Fruit fly (Drosophila melanogaster) whole organism, embryonic: Measurements from ENCODE around the gene Tsc1.

Experiments
- Bdp1 ChIP-seq: fragments of 200-800 bp; sonication (Bioruptor generic); optimal IDR thresholded peaks from 3 replicates; lab custom pipeline; 2016; ENCODE audit warnings: missing biosample characterization, missing genetic modification characterization
- BtbVII ChIP-seq: fragments of 200-800 bp; sonication (Bioruptor generic); optimal IDR thresholded peaks from 3 replicates; lab custom pipeline; 2017; ENCODE audit warnings: missing biosample characterization, mild to moderate bottlenecking, missing genetic modification characterization
- CG10321 ChIP-seq: fragments of 200-800 bp; sonication (Bioruptor generic); IDR thresholded peaks from 2 replicates; pipeline ENCODE4 v1.3.6; 2022; ENCODE audit warnings: missing biosample characterization, missing genetic modification characterization
- CG10366 ChIP-seq: fragments of 200-800 bp; sonication (Bioruptor generic); IDR thresholded peaks from 2 replicates; pipeline ENCODE4 v1.3.6; 2022; ENCODE audit warnings: missing biosample characterization, missing genetic modification characterization
- CG10654 ChIP-seq: fragments of 200-800 bp; sonication (Bioruptor generic); optimal IDR thresholded peaks from 2 replicates; lab custom pipeline; 2016; ENCODE audit warnings: missing biosample characterization, missing genetic modification characterization
- CG11695 ChIP-seq: fragments of 200-800 bp; sonication (Bioruptor generic); IDR thresholded peaks from 3 replicates; pipeline ENCODE4 v1.3.6; 2022; ENCODE audit warnings: missing biosample characterization, missing genetic modification characterization
- CG13424 ChIP-seq: fragments of 200-800 bp; sonication (Bioruptor generic); optimal IDR thresholded peaks from 2 replicates; lab custom pipeline; 2019; ENCODE audit warnings: missing biosample characterization, mild to moderate bottlenecking, missing genetic modification characterization, moderate library complexity
- CG15073 ChIP-seq: fragments of 200-800 bp; sonication (Bioruptor generic); optimal IDR thresholded peaks from 2 replicates; lab custom pipeline; 2016; ENCODE audit warnings: missing biosample characterization, missing genetic modification characterization
- CG1602 ChIP-seq: fragments of 200-800 bp; sonication (Bioruptor generic); optimal IDR thresholded peaks from 3 replicates; lab custom pipeline; 2016; ENCODE audit warnings: missing biosample characterization, missing genetic modification characterization
- CG1647 ChIP-seq: fragments of 200-800 bp; sonication (Bioruptor generic); optimal IDR thresholded peaks from 3 replicates; lab custom pipeline; 2016; ENCODE audit warnings: missing biosample characterization, missing genetic modification characterization
- CG16815 ChIP-seq: fragments of 200-800 bp; sonication (Bioruptor generic); optimal IDR thresholded peaks from 3 replicates; lab custom pipeline; 2017; ENCODE audit warnings: missing biosample characterization, mild to moderate bottlenecking, missing genetic modification characterization
- CG16863 ChIP-seq: fragments of 200-800 bp; sonication (Bioruptor generic); optimal IDR thresholded peaks from 3 replicates; lab custom pipeline; 2016; ENCODE audit warnings: missing biosample characterization, missing genetic modification characterization
- CG2712 ChIP-seq: fragments of 200-800 bp; optimal IDR thresholded peaks from 3 replicates; lab custom pipeline; 2019; ENCODE audit warnings: missing biosample characterization, mild to moderate bottlenecking, missing genetic modification characterization, moderate library complexity
- CG30020 ChIP-seq: fragments of 200-800 bp; optimal IDR thresholded peaks from 2 replicates; lab custom pipeline; 2019; ENCODE audit warnings: missing biosample characterization, mild to moderate bottlenecking, missing genetic modification characterization, moderate library complexity
- CG3065 ChIP-seq: fragments of 200-800 bp; sonication (Bioruptor generic); optimal IDR thresholded peaks from 2 replicates; lab custom pipeline; 2016; ENCODE audit warnings: missing biosample characterization, missing genetic modification characterization
- CG31224 ChIP-seq: fragments of 200-800 bp; sonication (Bioruptor generic); IDR thresholded peaks from 2 replicates; pipeline ENCODE4 v1.3.6; 2022; ENCODE audit warnings: missing biosample characterization, missing genetic modification characterization
- CG4328 ChIP-seq: fragments of 200-800 bp; sonication (Bioruptor generic); optimal IDR thresholded peaks from 3 replicates; lab custom pipeline; 2017; ENCODE audit warnings: missing biosample characterization, missing genetic modification reagents, missing genetic modification characterization
- CG5245 ChIP-seq: fragments of 200-800 bp; sonication (Bioruptor generic); optimal IDR thresholded peaks from 3 replicates; lab custom pipeline; 2016; ENCODE audit warnings: missing biosample characterization, missing genetic modification characterization
- CG6791 ChIP-seq: fragments of 200-800 bp; sonication (Bioruptor generic); IDR thresholded peaks from 3 replicates; pipeline ENCODE4 v1.3.6; 2022; ENCODE audit warnings: missing biosample characterization, missing genetic modification characterization; ENCODE audit not compliant: partially characterized antibody
- CG8388 ChIP-seq: fragments of 200-800 bp; sonication (Bioruptor generic); optimal IDR thresholded peaks from 2 replicates; lab custom pipeline; 2019; ENCODE audit warnings: missing biosample characterization, mild to moderate bottlenecking, missing genetic modification characterization, moderate library complexity
- CG8765 ChIP-seq: fragments of 200-800 bp; sonication (Bioruptor generic); IDR thresholded peaks from 2 replicates; pipeline ENCODE4 v1.3.6; 2022; ENCODE audit warnings: missing biosample characterization, missing genetic modification characterization
- CG9727 ChIP-seq: fragments of 200-800 bp; sonication (Bioruptor generic); optimal IDR thresholded peaks from 3 replicates; lab custom pipeline; 2017; ENCODE audit warnings: missing biosample characterization, mild to moderate bottlenecking, missing genetic modification characterization
- Dbx ChIP-seq: fragments of 200-800 bp; sonication (Bioruptor generic); IDR thresholded peaks from 3 replicates; pipeline ENCODE4 v1.3.6; 2022; ENCODE audit warnings: missing biosample characterization, missing genetic modification characterization
- Dek ChIP-seq: fragments of 200-800 bp; sonication (Bioruptor generic); optimal IDR thresholded peaks from 3 replicates; lab custom pipeline; 2019; ENCODE audit warnings: missing biosample characterization, mild to moderate bottlenecking, missing genetic modification characterization, moderate library complexity
- Dip2 ChIP-seq: fragments of 200-800 bp; sonication (Bioruptor generic); IDR thresholded peaks from 2 replicates; pipeline ENCODE4 v1.3.6; 2022; ENCODE audit warnings: missing biosample characterization, missing genetic modification characterization
- Fer1 ChIP-seq: fragments of 200-800 bp; sonication (Bioruptor generic); optimal IDR thresholded peaks from 2 replicates; lab custom pipeline; 2017; ENCODE audit warnings: missing biosample characterization, mild to moderate bottlenecking, missing genetic modification characterization
- H2.0 ChIP-seq: fragments of 200-800 bp; sonication (Bioruptor generic); IDR thresholded peaks from 2 replicates; pipeline ENCODE4 v1.3.6; 2022; ENCODE audit warnings: missing biosample characterization, missing genetic modification characterization
- Lhr ChIP-seq: fragments of 200-800 bp; sonication (Bioruptor generic); optimal IDR thresholded peaks from 3 replicates; lab custom pipeline; 2017; ENCODE audit warnings: mild to moderate bottlenecking, missing biosample characterization, missing genetic modification reagents, missing genetic modification characterization
- Nf-YB ChIP-seq: fragments of 200-800 bp; sonication (Bioruptor generic); optimal IDR thresholded peaks from 3 replicates; lab custom pipeline; 2019; ENCODE audit warnings: missing biosample characterization, mild to moderate bottlenecking, missing genetic modification characterization, moderate library complexity
- Scr ChIP-seq: fragments of 200-800 bp; sonication (Bioruptor generic); IDR thresholded peaks from 2 replicates; pipeline ENCODE4 v1.3.6; 2022; ENCODE audit warnings: missing biosample characterization, missing genetic modification characterization; ENCODE audit not compliant: partially characterized antibody
- aop ChIP-seq: fragments of 200-800 bp; sonication (Bioruptor generic); IDR thresholded peaks from 2 replicates; pipeline ENCODE4 v1.3.6; 2022; ENCODE audit warnings: missing biosample characterization, missing genetic modification characterization
- bab2 ChIP-seq: fragments of 200-800 bp; sonication (Bioruptor generic); optimal IDR thresholded peaks from 2 replicates; lab custom pipeline; 2016; ENCODE audit warnings: missing biosample characterization, missing genetic modification characterization
- bcd ChIP-seq: fragments of 200-800 bp; sonication (Bioruptor generic); optimal IDR thresholded peaks from 2 replicates; lab custom pipeline; 2017; ENCODE audit warnings: missing biosample characterization, mild to moderate bottlenecking, missing genetic modification characterization
- caup ChIP-seq: fragments of 200-800 bp; sonication (Bioruptor generic); optimal IDR thresholded peaks from 3 replicates; lab custom pipeline; 2017; ENCODE audit warnings: missing biosample characterization, mild to moderate bottlenecking, missing genetic modification characterization, moderate library complexity; ENCODE audit not compliant: severe bottlenecking
- danr ChIP-seq: fragments of 200-800 bp; sonication (Bioruptor generic); IDR thresholded peaks from 2 replicates; pipeline ENCODE4 v1.3.6; 2022; ENCODE audit warnings: missing biosample characterization, missing genetic modification characterization
- dpn ChIP-seq, 2 experiments: fragments of 200-800 bp; sonication (Bioruptor generic); optimal IDR thresholded peaks; 3 replicates each; lab custom pipeline; 2016; ENCODE audit warnings: missing biosample characterization in 2 of 2, missing genetic modification characterization in 2 of 2
- fu2 ChIP-seq: fragments of 200-800 bp; sonication (Bioruptor generic); optimal IDR thresholded peaks from 2 replicates; lab custom pipeline; 2016; ENCODE audit warnings: missing biosample characterization, missing genetic modification characterization
- grn ChIP-seq: fragments of 200-800 bp; sonication (Bioruptor generic); optimal IDR thresholded peaks from 3 replicates; lab custom pipeline; 2017; ENCODE audit warnings: missing biosample characterization, missing genetic modification characterization
- gsb ChIP-seq: fragments of 200-800 bp; sonication (Bioruptor generic); IDR thresholded peaks from 2 replicates; pipeline ENCODE4 v1.3.6; 2022; ENCODE audit warnings: missing biosample characterization, missing genetic modification characterization
- klu ChIP-seq: fragments of 200-800 bp; sonication (Bioruptor generic); IDR thresholded peaks from 2 replicates; pipeline ENCODE4 v1.3.6; 2022; ENCODE audit warnings: missing biosample characterization, missing genetic modification characterization
- phol ChIP-seq: fragments of 200-800 bp; sonication (Bioruptor generic); optimal IDR thresholded peaks from 3 replicates; lab custom pipeline; 2018; ENCODE audit warnings: missing biosample characterization, mild to moderate bottlenecking, missing genetic modification characterization, moderate library complexity
- seq ChIP-seq: fragments of 200-800 bp; sonication (Bioruptor generic); IDR thresholded peaks from 2 replicates; pipeline ENCODE4 v1.3.6; 2022; ENCODE audit warnings: missing biosample characterization, missing genetic modification characterization
- slbo ChIP-seq: fragments of 200-800 bp; sonication (Bioruptor generic); IDR thresholded peaks from 2 replicates; pipeline ENCODE4 v1.3.6; 2022; ENCODE audit warnings: missing biosample characterization, missing genetic modification characterization
- sob ChIP-seq: fragments of 200-800 bp; sonication (Bioruptor generic); IDR thresholded peaks from 2 replicates; pipeline ENCODE4 v1.3.6; 2022; ENCODE audit warnings: missing biosample characterization, missing genetic modification characterization
- sr ChIP-seq: fragments of 200-800 bp; sonication (Bioruptor generic); IDR thresholded peaks from 3 replicates; pipeline ENCODE4 v1.3.6; 2022; ENCODE audit warnings: missing biosample characterization, missing genetic modification characterization
- tio ChIP-seq: fragments of 200-800 bp; sonication (Bioruptor generic); optimal IDR thresholded peaks from 2 replicates; lab custom pipeline; 2017; ENCODE audit warnings: missing biosample characterization, missing genetic modification characterization, inconsistent platforms
- trh ChIP-seq: fragments of 200-800 bp; sonication (Bioruptor generic); optimal IDR thresholded peaks from 2 replicates; lab custom pipeline; 2016; ENCODE audit warnings: missing biosample characterization, missing genetic modification characterization
- wdn ChIP-seq: fragments of 200-800 bp; sonication (Bioruptor generic); IDR thresholded peaks from 2 replicates; pipeline ENCODE4 v1.3.6; 2022; ENCODE audit warnings: missing biosample characterization, missing genetic modification characterization
- wek ChIP-seq: fragments of 200-800 bp; sonication (Bioruptor generic); optimal IDR thresholded peaks from 3 replicates; lab custom pipeline; 2018; ENCODE audit warnings: missing biosample characterization, mild to moderate bottlenecking, missing genetic modification characterization, moderate library complexity
- zfh2 ChIP-seq: fragments of 200-800 bp; sonication (Bioruptor generic); optimal IDR thresholded peaks from 2 replicates; lab custom pipeline; 2016; ENCODE audit warnings: missing biosample characterization, missing genetic modification characterization

Gene Tsc1

DNA sequence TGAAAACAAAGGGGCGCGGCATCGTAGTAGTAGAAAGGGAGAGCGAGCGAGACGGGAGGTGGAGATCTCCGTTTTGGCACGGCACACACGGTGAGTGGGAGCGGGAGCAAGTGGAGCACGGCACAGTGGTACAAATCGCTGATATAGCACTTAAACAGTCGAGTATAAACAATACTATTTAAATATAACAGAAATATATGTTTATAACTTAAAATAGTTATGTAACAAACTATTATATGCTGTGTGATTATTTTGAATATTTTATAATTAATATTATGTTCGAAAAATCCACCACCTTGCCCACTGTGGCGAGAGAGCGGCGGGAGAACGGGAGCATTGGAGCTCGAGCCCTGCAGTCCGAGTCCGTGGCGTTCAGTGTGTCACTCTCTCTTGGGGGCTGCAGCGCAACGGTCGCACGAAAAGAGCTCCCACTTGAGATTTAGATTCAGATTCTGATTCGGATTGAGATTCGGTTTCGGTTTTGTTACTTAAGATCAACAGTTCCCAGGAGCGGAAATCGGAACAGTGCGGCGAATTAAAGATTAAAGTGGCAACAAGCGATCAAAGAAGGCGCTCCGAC, 11.0 kb downstream of the Tsc1 start, which contains the start of gene Kal1 (continued):
- TF ChIP-seq CG6791 (GFP tag; lab: Robert Waterston, UW): no peak
- TF ChIP-seq CG15073 (GFP tag; lab: Kevin White, UChicago): no peak
- TF ChIP-seq CG10366 (GFP tag; lab: Robert Waterston, UW): peak; percentile 92
- peak; percentile 82 for TF ChIP-seq Nf-YB (GFP tag; lab: Kevin White, UChicago)
- TF ChIP-seq Dbx (GFP tag; lab: Robert Waterston, UW): peak; percentile 71
- peak; percentile 90 for TF ChIP-seq bcd (GFP tag; lab: Kevin White, UChicago)
- peak; percentile 54; the same call in 1 of the 2 replicates for TF ChIP-seq Dip2 (GFP tag; lab: Robert Waterston, UW)
- peak; percentile 71 for TF ChIP-seq CG3065 (GFP tag; lab: Kevin White, UChicago)
- peak; percentile 95 for TF ChIP-seq CG11695
- TF ChIP-seq tio (GFP tag; lab: Kevin White, UChicago): peak; percentile 80
- TF ChIP-seq wdn (GFP tag; lab: Robert Waterston, UW): peak; percentile 64; the same call in 1 of the 2 replicates
- TF ChIP-seq zfh2 (GFP tag; lab: Kevin White, UChicago): no peak
- TF ChIP-seq sob (GFP tag; lab: Robert Waterston, UW): peak; percentile 90
- 0 out of 2 replicates have a peak, but pooled peaks have one; percentile 28 for TF ChIP-seq aop (GFP tag; lab: Robert Waterston, UW)
- TF ChIP-seq fu2: no peak
- TF ChIP-seq CG16815 (GFP tag; lab: Kevin White, UChicago): peak; percentile 82
- TF ChIP-seq Scr (GFP tag; lab: Robert Waterston, UW): no peak
- TF ChIP-seq CG5245 (GFP tag; lab: Kevin White, UChicago): peak; percentile 85
- TF ChIP-seq sr: peak; percentile 44; the same call in 1 of the 3 replicates
- TF ChIP-seq CG1647 (GFP tag; lab: Kevin White, UChicago): no peak
- peak; percentile 97 for TF ChIP-seq CG2712
- peak; percentile 81 for TF ChIP-seq caup (GFP tag; lab: Kevin White, UChicago)
- peak; percentile 49 for TF ChIP-seq klu (GFP tag; lab: Robert Waterston, UW)
- TF ChIP-seq phol (tag; lab: Kevin White, UChicago): peak; percentile 93
- peak; percentile 86 for TF ChIP-seq Lhr (GFP tag; lab: Kevin White, UChicago)
- peak; percentile 11 for TF ChIP-seq grn (GFP tag; lab: Kevin White, UChicago)
- 0 out of 2 replicates have a peak, but pooled peaks have one; percentile 34 for TF ChIP-seq CG8765 (GFP tag; lab: Robert Waterston, UW)
- TF ChIP-seq bab2 (GFP tag; lab: Kevin White, UChicago): peak; percentile 24
- peak; percentile 69 for TF ChIP-seq gsb (GFP tag; lab: Robert Waterston, UW)
- TF ChIP-seq CG10321: peak; percentile 55; the same call in 1 of the 2 replicates
- TF ChIP-seq CG31224 (GFP tag; lab: Robert Waterston, UW): peak; percentile 44
- peak; percentile 95 for TF ChIP-seq CG13424
- peak; percentile 93 for TF ChIP-seq Fer1 (GFP tag; lab: Kevin White, UChicago)
- TF ChIP-seq slbo (GFP tag; lab: Robert Waterston, UW): peak; percentile 80
- peak; percentile 83 for TF ChIP-seq CG10654 (GFP tag; lab: Kevin White, UChicago)
- peak; percentile 84 for TF ChIP-seq danr (GFP tag; lab: Robert Waterston, UW)
- peak; percentile 84 for TF ChIP-seq CG1602 (GFP tag; lab: Kevin White, UChicago)
- peak; percentile 95 for TF ChIP-seq CG8388 (GFP tag; lab: Kevin White, UChicago)
- peak in 1 of 2 experiments; percentile 86 for TF ChIP-seq dpn (GFP tag; optimal IDR thresholded peaks at IDR 0.05; lab: Kevin White, UChicago)
- TF ChIP-seq wek (GFP tag; lab: Kevin White, UChicago): peak; percentile 72
- TF ChIP-seq H2.0 (GFP tag; lab: Robert Waterston, UW): peak; percentile 90
- TF ChIP-seq trh (GFP tag; lab: Kevin White, UChicago): peak; percentile 52
- TF ChIP-seq CG30020 (tag; lab: Kevin White, UChicago): peak; percentile 64
- TF ChIP-seq Dek (tag; lab: Kevin White, UChicago): peak; percentile 61
- TF ChIP-seq BtbVII (GFP tag; lab: Kevin White, UChicago): peak; percentile 90
- TF ChIP-seq CG16863 (GFP tag; lab: Kevin White, UChicago): peak; percentile 45
- TF ChIP-seq seq: peak; percentile 95
- peak; percentile 80 for TF ChIP-seq CG4328 (GFP tag; lab: Kevin White, UChicago)
- peak; percentile 88 for TF ChIP-seq CG9727
- TF ChIP-seq Bdp1: no peak
